Fruit fly (Drosophila melanogaster): Measurements from ENCODE around the gene CG9705.

CG9705 gene

DNA sequence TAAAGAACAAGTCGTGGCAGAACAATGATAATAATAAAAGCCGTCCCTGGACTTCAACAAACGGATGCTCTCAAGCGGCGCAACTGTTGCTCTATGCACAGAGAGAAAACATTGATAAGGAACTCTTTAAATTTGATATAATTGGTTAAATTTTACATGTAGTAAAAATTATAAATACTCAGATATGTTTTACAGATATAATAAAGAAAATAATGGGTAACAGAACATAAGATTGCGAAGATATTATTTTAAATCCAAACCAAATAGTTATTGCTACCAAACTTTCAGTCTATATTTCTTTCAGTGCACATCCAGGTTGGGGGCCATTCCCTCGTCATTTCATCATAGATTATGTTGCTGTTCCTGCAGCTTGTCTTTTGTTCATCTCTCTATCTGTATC is 30.2 kb upstream of the CG9705 start (continued):
- peak; percentile 20 for TF ChIP-seq CG12391 (tag; optimal IDR thresholded peaks at IDR 0.05)
- peak; percentile 9 for TF ChIP-seq tap (tag; optimal IDR thresholded peaks at IDR 0.05)
- no peak for TF ChIP-seq ken (GFP tag; IDR thresholded peaks at IDR 0.05)
- TF ChIP-seq danr (GFP tag; IDR thresholded peaks at IDR 0.05): no peak
- no peak for TF ChIP-seq Jarid2 (GFP tag; optimal IDR thresholded peaks at IDR 0.05)
- peak; percentile 54 for TF ChIP-seq CG9727 (GFP tag; optimal IDR thresholded peaks at IDR 0.05)
- no peak for TF ChIP-seq CG6813 (GFP tag; optimal IDR thresholded peaks at IDR 0.05)
- no peak for TF ChIP-seq CG17912 (GFP tag; optimal IDR thresholded peaks at IDR 0.05)
- TF ChIP-seq bigmax (GFP tag; optimal IDR thresholded peaks at IDR 0.05): no peak
- TF ChIP-seq chm (GFP tag; IDR thresholded peaks at IDR 0.05): no peak
- peak; percentile 54 for TF ChIP-seq CG2678 (tag; optimal IDR thresholded peaks at IDR 0.05)
- TF ChIP-seq CG9932 (GFP tag; IDR thresholded peaks at IDR 0.05): no peak
- TF ChIP-seq CG14965 (GFP tag; optimal IDR thresholded peaks at IDR 0.05; ENCODE audit: borderline replicate concordance): no peak
- no peak for TF ChIP-seq CG2129 (GFP tag; IDR thresholded peaks at IDR 0.05; ENCODE audit: partially characterized antibody)
- no peak for TF ChIP-seq unc-4 (GFP tag; IDR thresholded peaks at IDR 0.05; ENCODE audit: partially characterized antibody)
- no peak for TF ChIP-seq ac (GFP tag; optimal IDR thresholded peaks at IDR 0.05)
- no peak for TF ChIP-seq crc (GFP tag; optimal IDR thresholded peaks at IDR 0.05)
- TF ChIP-seq sim (GFP tag; IDR thresholded peaks at IDR 0.05): 0 out of 2 replicates have a peak, but pooled peaks have one; percentile 13
- no peak for TF ChIP-seq CG7928 (GFP tag; optimal IDR thresholded peaks at IDR 0.05)
- TF ChIP-seq CG6272 (GFP tag; IDR thresholded peaks at IDR 0.05): no peak
- TF ChIP-seq Poxn (GFP tag; IDR thresholded peaks at IDR 0.05): no peak
- no peak for TF ChIP-seq Dip3 (GFP tag; optimal IDR thresholded peaks at IDR 0.05)
- peak; percentile 71 for TF ChIP-seq CG14710 (tag; optimal IDR thresholded peaks at IDR 0.05)
- peak; percentile 82 for TF ChIP-seq CG10979 (tag; optimal IDR thresholded peaks at IDR 0.05)
- no peak for TF ChIP-seq CG2116 (GFP tag; optimal IDR thresholded peaks at IDR 0.05)
- TF ChIP-seq CG14860 (GFP tag; IDR thresholded peaks at IDR 0.05; ENCODE audit: partially characterized antibody): no peak
- no peak for TF ChIP-seq Bdp1 (GFP tag; optimal IDR thresholded peaks at IDR 0.05)
- no peak for TF ChIP-seq CkIIα-i1 (GFP tag; IDR thresholded peaks at IDR 0.05)
- TF ChIP-seq Dek (tag; optimal IDR thresholded peaks at IDR 0.05): no peak
- TF ChIP-seq CG31365 (tag; optimal IDR thresholded peaks at IDR 0.05): no peak
- TF ChIP-seq CG8924 (tag; optimal IDR thresholded peaks at IDR 0.05): peak; percentile 32
- TF ChIP-seq ase (GFP tag; IDR thresholded peaks at IDR 0.05): no peak
- no peak for TF ChIP-seq Xbp1 (GFP tag; optimal IDR thresholded peaks at IDR 0.05)
- no peak for TF ChIP-seq dimm (GFP tag; IDR thresholded peaks at IDR 0.05)
- TF ChIP-seq eve (GFP tag; optimal IDR thresholded peaks at IDR 0.05): no peak
- no peak for TF ChIP-seq CG11093 (GFP tag; IDR thresholded peaks at IDR 0.05)
- peak; percentile 18 for TF ChIP-seq unpg (GFP tag; optimal IDR thresholded peaks at IDR 0.05)
- TF ChIP-seq CG11398 (GFP tag; optimal IDR thresholded peaks at IDR 0.05): no peak
- TF ChIP-seq CG11504 (tag; optimal IDR thresholded peaks at IDR 0.05): peak; percentile 63
- TF ChIP-seq CG3163 (GFP tag; optimal IDR thresholded peaks at IDR 0.05): no peak
- no peak for TF ChIP-seq HLH54F (GFP tag; optimal IDR thresholded peaks at IDR 0.05)
- TF ChIP-seq ara (GFP tag; IDR thresholded peaks at IDR 0.05): no peak
- TF ChIP-seq fu2 (GFP tag; optimal IDR thresholded peaks at IDR 0.05): no peak
- TF ChIP-seq CG10543 (GFP tag; optimal IDR thresholded peaks at IDR 0.05): no peak
- TF ChIP-seq Blimp-1 (GFP tag; optimal IDR thresholded peaks at IDR 0.05): peak; percentile 70
- no peak for TF ChIP-seq NC2β (GFP tag; optimal IDR thresholded peaks at IDR 0.05)
- TF ChIP-seq nom (GFP tag; optimal IDR thresholded peaks at IDR 0.05): no peak
- peak; percentile 31 for TF ChIP-seq fd96Cb (tag; optimal IDR thresholded peaks at IDR 0.05)
- no peak for TF ChIP-seq hbn (GFP tag; IDR thresholded peaks at IDR 0.05; ENCODE audit: partially characterized antibody)
- TF ChIP-seq abd-A (tag; optimal IDR thresholded peaks at IDR 0.05): no peak
- TF ChIP-seq PHDP (tag; optimal IDR thresholded peaks at IDR 0.05): no peak

Measured in whole organism, embryonic.